Fruit fly (Drosophila melanogaster) Kc167 (cell line): Measurements from ENCODE around the gene shd.

Experiments used
- Sin3A ChIP-seq: fragments of >200 bp; optimal IDR thresholded peaks from 2 replicates; lab custom pipeline; 2018; ENCODE audit warnings: missing external identifiers
- h ChIP-seq: fragments of >200 bp; optimal IDR thresholded peaks from 3 replicates; lab custom pipeline; 2018; ENCODE audit warnings: missing external identifiers
- insv ChIP-seq: fragments of >200 bp; optimal IDR thresholded peaks from 3 replicates; lab custom pipeline; 2018; ENCODE audit warnings: missing external identifiers
- psq ChIP-seq: fragments of >200 bp; optimal IDR thresholded peaks from 2 replicates; lab custom pipeline; 2017; ENCODE audit warnings: missing external identifiers
- ttk ChIP-seq: sonication (Bioruptor generic); optimal IDR thresholded peaks from 2 replicates; lab custom pipeline; 2017; ENCODE audit warnings: missing external identifiers

dm6 chr3L:14615187-14615586, 929 bp downstream of the shd start:
- TF ChIP-seq psq (lab: Kevin White, UChicago) (no peak), insv (lab: Kevin White, UChicago) (no peak), h (lab: Kevin White, UChicago) (no peak), ttk (lab: Kevin White, UChicago) (no peak), Sin3A (no peak)
